Worm (Caenorhabditis elegans): ENCODE measurements around the gene irld-26.

ce11 chrV:16210257-16211002 lies 5.4 kb downstream of the irld-26 start, which contains the start of gene F11A5.16:
- no peak for TF ChIP-seq klf-2 (GFP tag; conservative IDR thresholded peaks at IDR 0.05)
- TF ChIP-seq flt-1 (GFP tag; IDR thresholded peaks at IDR 0.05) = no peak
- TF ChIP-seq ztf-23 (GFP tag; IDR thresholded peaks at IDR 0.05) = no peak
- TF ChIP-seq med-1 (GFP tag; optimal IDR thresholded peaks at IDR 0.05; ENCODE audit: insufficient read depth) = no peak
- TF ChIP-seq T22C8.4 (GFP tag; IDR thresholded peaks at IDR 0.05) = no peak
- no peak for TF ChIP-seq ref-1 (GFP tag; conservative IDR thresholded peaks at IDR 0.05)
- no peak for TF ChIP-seq cog-1 (tag; optimal IDR thresholded peaks at IDR 0.05)
